Worm (Caenorhabditis elegans) whole organism, L3 larva: ENCODE data around the gene F58F12.4.

ENCODE experiments used
- aly-2 ChIP-seq: fragments of 150-350 bp; optimal IDR thresholded peaks from 2 replicates; lab custom pipeline; 2014; ENCODE audit warnings: missing biosample characterization, missing genetic modification characterization
- ceh-28 ChIP-seq: fragments of 150-350 bp; optimal IDR thresholded peaks from 2 replicates; lab custom pipeline; 2014; ENCODE audit warnings: missing biosample characterization, missing genetic modification reagents, missing genetic modification characterization
- ceh-82 ChIP-seq: fragments of 150-350 bp; optimal IDR thresholded peaks from 2 replicates; lab custom pipeline; 2014; ENCODE audit warnings: missing biosample characterization, missing genetic modification characterization
- egl-27 ChIP-seq: sonication (generic microtip); optimal IDR thresholded peaks from 4 replicates; lab custom pipeline; 2017; ENCODE audit warnings: missing biosample characterization, missing genetic modification reagents, missing genetic modification characterization
- fos-1 ChIP-seq: fragments of 150-350 bp; optimal IDR thresholded peaks from 2 replicates; lab custom pipeline; 2014; ENCODE audit warnings: missing biosample characterization, missing genetic modification characterization
- nhr-12 ChIP-seq: fragments of 150-350 bp; optimal IDR thresholded peaks from 2 replicates; lab custom pipeline; 2014; ENCODE audit warnings: missing biosample characterization, missing genetic modification characterization
- nhr-23 ChIP-seq: fragments of 150-350 bp; optimal IDR thresholded peaks from 2 replicates; lab custom pipeline; 2014; ENCODE audit warnings: missing biosample characterization, missing genetic modification reagents, missing genetic modification characterization
- pqm-1 ChIP-seq: fragments of 150-350 bp; optimal IDR thresholded peaks from 2 replicates; lab custom pipeline; 2017; ENCODE audit warnings: missing biosample characterization, missing genetic modification characterization, inconsistent platforms
- snpc-4 ChIP-seq: fragments of 150-350 bp; optimal IDR thresholded peaks from 2 replicates; lab custom pipeline; 2014; ENCODE audit warnings: missing biosample characterization, missing genetic modification characterization
- zag-1 ChIP-seq: fragments of 150-350 bp; optimal IDR thresholded peaks from 2 replicates; lab custom pipeline; 2014; ENCODE audit warnings: missing biosample characterization, missing genetic modification characterization

- no peak for TF ChIP-seq aly-2 (tag; lab: Kevin White, UChicago)
- TF ChIP-seq nhr-23 (tag; lab: Kevin White, UChicago), result no peak
- no peak for TF ChIP-seq zag-1 (tag; lab: Kevin White, UChicago)
- TF ChIP-seq ceh-82 (tag; lab: Kevin White, UChicago), result no peak
- TF ChIP-seq ceh-28 (tag; lab: Kevin White, UChicago), result no peak
- TF ChIP-seq snpc-4 (tag; lab: Kevin White, UChicago), result no peak
- no peak for TF ChIP-seq fos-1 (tag; lab: Kevin White, UChicago)
- no peak for TF ChIP-seq egl-27 (tag; lab: Kevin White, UChicago)
- peak; percentile 72 for TF ChIP-seq pqm-1 (tag; lab: Kevin White, UChicago)
- TF ChIP-seq nhr-12 (tag; lab: Kevin White, UChicago), result no peak
Observed at ce11 chrII:6339511-6339910, 47.1 kb upstream of the F58F12.4 start.
